Fruit fly (Drosophila melanogaster): ENCODE results near the gene CG4884.
A peak's percentile ranks its signal among the peaks of the same experiment; 100 is the strongest.

CG4884 gene

DNA sequence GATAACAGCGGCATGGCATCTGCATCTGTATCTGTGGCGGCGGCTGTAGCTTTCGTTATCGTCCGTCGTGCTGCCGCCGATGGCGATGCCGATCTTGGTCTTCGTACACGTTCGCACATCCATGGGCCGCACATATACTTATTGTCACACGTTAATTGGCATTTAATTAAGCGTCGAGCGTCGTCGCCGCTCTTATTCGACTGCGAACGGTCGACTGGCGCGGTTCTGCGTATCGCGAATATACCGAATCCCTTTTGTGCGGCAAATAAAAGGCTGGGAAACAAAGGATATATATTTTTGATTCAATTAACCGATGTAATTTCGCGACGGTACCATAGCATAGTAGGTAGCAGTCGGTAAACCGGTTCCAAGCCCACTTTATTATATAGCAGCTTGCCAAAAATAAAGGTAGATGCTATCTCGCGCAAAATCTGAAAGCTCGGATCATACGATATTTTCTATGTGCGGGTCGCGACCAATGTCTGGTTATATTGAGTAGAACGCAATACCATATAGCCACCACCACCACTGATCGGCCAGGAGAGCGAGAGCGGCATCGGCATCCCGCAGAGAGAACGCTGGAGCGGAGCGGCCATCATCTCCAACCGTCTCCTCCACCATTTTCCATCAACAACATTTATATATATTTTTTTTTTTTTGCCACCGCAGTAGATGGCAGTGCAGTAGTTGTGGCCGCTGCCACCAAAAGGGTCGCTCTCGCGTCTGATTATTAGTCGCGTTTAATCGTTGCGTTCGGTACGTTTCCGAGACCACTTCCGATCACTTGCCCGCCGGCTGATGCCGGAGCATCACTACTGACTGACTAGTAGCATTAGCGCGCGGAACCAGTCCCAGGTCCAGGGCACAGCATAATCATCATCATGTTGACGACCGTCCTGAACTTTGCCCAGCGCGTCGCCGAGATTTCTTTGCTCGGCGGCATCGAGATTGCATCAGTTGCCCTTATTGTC is 33.8 kb downstream of the CG4884 start, which contains the start of gene mino (continued):
- no peak for TF ChIP-seq MBD-R2 (GFP tag; IDR thresholded peaks at IDR 0.05)
- TF ChIP-seq CG12744 (GFP tag; optimal IDR thresholded peaks at IDR 0.05) = no peak
- TF ChIP-seq fd96Cb (tag; optimal IDR thresholded peaks at IDR 0.05) = no peak
- TF ChIP-seq chm (GFP tag; IDR thresholded peaks at IDR 0.05) = no peak
- TF ChIP-seq pan (optimal IDR thresholded peaks at IDR 0.05) = no peak
- TF ChIP-seq pan (GFP tag; optimal IDR thresholded peaks at IDR 0.05 in 1 of 2, IDR thresholded peaks at IDR 0.05 in 1 of 2) = no peak
- TF ChIP-seq Oaz (GFP tag; IDR thresholded peaks at IDR 0.05) = no peak
- no peak for TF ChIP-seq Sry-β (GFP tag; optimal IDR thresholded peaks at IDR 0.05)
- no peak for TF ChIP-seq Ptx1 (GFP tag; IDR thresholded peaks at IDR 0.05)
- no peak for TF ChIP-seq disco-r (GFP tag; optimal IDR thresholded peaks at IDR 0.05)
- peak; percentile 4 for TF ChIP-seq Hmr (GFP tag; optimal IDR thresholded peaks at IDR 0.05)
- TF ChIP-seq CG8359 (GFP tag; optimal IDR thresholded peaks at IDR 0.05; ENCODE audit: borderline replicate concordance) = no peak
- no peak for TF ChIP-seq Six4 (GFP tag; optimal IDR thresholded peaks at IDR 0.05)
- no peak for TF ChIP-seq CG3407 (GFP tag; optimal IDR thresholded peaks at IDR 0.05)
- TF ChIP-seq CG3847 (GFP tag; IDR thresholded peaks at IDR 0.05) = no peak
- peak; percentile 34; the same call in 1 of the 2 replicates for TF ChIP-seq CG5953 (GFP tag; IDR thresholded peaks at IDR 0.05)
- 0 out of 4 replicates have a peak, but pooled peaks have one; percentile 10 for TF ChIP-seq Dll (GFP tag; IDR thresholded peaks at IDR 0.05; ENCODE audit: partially characterized antibody)
- TF ChIP-seq zen (tag; optimal IDR thresholded peaks at IDR 0.05) = peak; percentile 44
- no peak for TF ChIP-seq CG12659 (GFP tag; optimal IDR thresholded peaks at IDR 0.05)
- TF ChIP-seq ci (GFP tag; IDR thresholded peaks at IDR 0.05) = 0 out of 3 replicates have a peak, but pooled peaks have one; percentile 15
- TF ChIP-seq CG11560 (tag; IDR thresholded peaks at IDR 0.05) = no peak
- TF ChIP-seq CG2875 (GFP tag; optimal IDR thresholded peaks at IDR 0.05) = no peak
- no peak for TF ChIP-seq CG17359 (tag; optimal IDR thresholded peaks at IDR 0.05)
- TF ChIP-seq Med (GFP tag) = peak; percentile 82
- TF ChIP-seq CG34224 (GFP tag; IDR thresholded peaks at IDR 0.05; ENCODE audit: partially characterized antibody) = 0 out of 3 replicates have a peak, but pooled peaks have one; percentile 16
- TF ChIP-seq chinmo (GFP tag; IDR thresholded peaks at IDR 0.05; ENCODE audit: partially characterized antibody) = peak; percentile 73; the same call in 3 of the 4 replicates
- peak; percentile 22 for TF ChIP-seq sqz (GFP tag; optimal IDR thresholded peaks at IDR 0.05)
- no peak for TF ChIP-seq toy (GFP tag; IDR thresholded peaks at IDR 0.05)
- TF ChIP-seq Rfx (GFP tag; IDR thresholded peaks at IDR 0.05) = 0 out of 2 replicates have a peak, but pooled peaks have one; percentile 4
- no peak; the same call in 1 of the 2 replicates for TF ChIP-seq CG9932 (GFP tag; IDR thresholded peaks at IDR 0.05)
- no peak for TF ChIP-seq CG16779 (GFP tag; IDR thresholded peaks at IDR 0.05)
- TF ChIP-seq Max (GFP tag; optimal IDR thresholded peaks at IDR 0.05) = no peak
- TF ChIP-seq hth (optimal IDR thresholded peaks at IDR 0.05) = no peak
- TF ChIP-seq tll (GFP tag; optimal IDR thresholded peaks at IDR 0.05) = no peak
- peak; percentile 34 for TF ChIP-seq CG3281 (GFP tag; optimal IDR thresholded peaks at IDR 0.05)
- TF ChIP-seq tin (GFP tag; optimal IDR thresholded peaks at IDR 0.05) = no peak
- TF ChIP-seq lmd (GFP tag; IDR thresholded peaks at IDR 0.05) = no peak
- TF ChIP-seq CG16863 (GFP tag; optimal IDR thresholded peaks at IDR 0.05) = no peak
- no peak for TF ChIP-seq fd64A (GFP tag; optimal IDR thresholded peaks at IDR 0.05)
- peak; percentile 11 for TF ChIP-seq gro (GFP tag; optimal IDR thresholded peaks at IDR 0.05)
- no peak for TF ChIP-seq jigr1 (GFP tag; IDR thresholded peaks at IDR 0.05)
- TF ChIP-seq CG10462 (GFP tag; optimal IDR thresholded peaks at IDR 0.05) = no peak
- no peak for TF ChIP-seq CG1792 (GFP tag; optimal IDR thresholded peaks at IDR 0.05)
- no peak for TF ChIP-seq Rx (GFP tag; IDR thresholded peaks at IDR 0.05)
- no peak for TF ChIP-seq dmrt99B (tag; optimal IDR thresholded peaks at IDR 0.05)
- TF ChIP-seq ham (GFP tag; IDR thresholded peaks at IDR 0.05) = no peak
- no peak for TF ChIP-seq PHDP (tag; optimal IDR thresholded peaks at IDR 0.05)
- TF ChIP-seq CG43689 (GFP tag; IDR thresholded peaks at IDR 0.05) = 0 out of 2 replicates have a peak, but pooled peaks have one; percentile 6
- TF ChIP-seq sug (tag; optimal IDR thresholded peaks at IDR 0.05) = peak; percentile 70
